Fruit fly (Drosophila melanogaster): ENCODE data around the gene Pka-R1.
A peak's percentile ranks its signal among the peaks of the same experiment; 100 is the strongest.

The Pka-R1 gene

dm6 chr3L:20815666-20816375, at the start of gene Pka-R1, which contains the start of gene CG3618:
TSS of gene Pka-R1 (plus strand) at chr3L:20816118.
TSS of gene CG3618 (minus strand) at chr3L:20816075.
- TF ChIP-seq Hr83 (GFP tag; optimal IDR thresholded peaks at IDR 0.05; ENCODE audit: poor library complexity, severe bottlenecking) (peak; percentile 14), GATAd (GFP tag; optimal IDR thresholded peaks at IDR 0.05) (no peak), rgr (GFP tag; optimal IDR thresholded peaks at IDR 0.05) (peak; percentile 51), psq (GFP tag; optimal IDR thresholded peaks at IDR 0.05) (peak; percentile 29)

dm6 chr3L:20767227-20767626, 48.7 kb upstream of the Pka-R1 start:
- TF ChIP-seq foxo (GFP tag; optimal IDR thresholded peaks at IDR 0.05) (no peak), Abd-B (GFP tag; optimal IDR thresholded peaks at IDR 0.05) (no peak), dmrt93B (GFP tag; optimal IDR thresholded peaks at IDR 0.05) (no peak), Dif (GFP tag; optimal IDR thresholded peaks at IDR 0.05; ENCODE audit: partially characterized antibody) (no peak), CrebA (GFP tag; optimal IDR thresholded peaks at IDR 0.05; ENCODE audit: borderline replicate concordance) (no peak), Hnf4 (GFP tag; optimal IDR thresholded peaks at IDR 0.05) (no peak), Myc (optimal IDR thresholded peaks at IDR 0.05) (no peak), pan (optimal IDR thresholded peaks at IDR 0.05) (no peak), ey (GFP tag; optimal IDR thresholded peaks at IDR 0.05) (no peak)

- no peak for TF ChIP-seq Abd-B (GFP tag; optimal IDR thresholded peaks at IDR 0.05)
- TF ChIP-seq sage (GFP tag; optimal IDR thresholded peaks at IDR 0.05): peak; percentile 5
Measured at dm6 chr3L:20769350-20769749, 46.6 kb upstream of the Pka-R1 start, which contains the start of the genes CG4074 and CG4186. TSS of gene CG4074 (minus strand) at chr3L:20769500. TSS of gene CG4186 (plus strand) at chr3L:20769586.

- no peak for TF ChIP-seq lola (GFP tag; optimal IDR thresholded peaks at IDR 0.05)
- TF ChIP-seq h (GFP tag; optimal IDR thresholded peaks at IDR 0.05): peak; percentile 52
- no peak for TF ChIP-seq tai (GFP tag; optimal IDR thresholded peaks at IDR 0.05)
- TF ChIP-seq Dfd (GFP tag; optimal IDR thresholded peaks at IDR 0.05): no peak
- no peak for TF ChIP-seq CG9705 (GFP tag; optimal IDR thresholded peaks at IDR 0.05)
- TF ChIP-seq fru (GFP tag; optimal IDR thresholded peaks at IDR 0.05): peak; percentile 38
- TF ChIP-seq jim (GFP tag; optimal IDR thresholded peaks at IDR 0.05): no peak
- TF ChIP-seq usp (GFP tag; optimal IDR thresholded peaks at IDR 0.05): no peak
- peak; percentile 47 for TF ChIP-seq rgr (GFP tag; optimal IDR thresholded peaks at IDR 0.05)
- TF ChIP-seq brk (GFP tag; optimal IDR thresholded peaks at IDR 0.05): peak; percentile 72
- TF ChIP-seq sage (GFP tag; optimal IDR thresholded peaks at IDR 0.05): peak; percentile 27
- no peak for TF ChIP-seq ey (GFP tag; optimal IDR thresholded peaks at IDR 0.05)
- peak; percentile 23 for TF ChIP-seq Hr83 (GFP tag; optimal IDR thresholded peaks at IDR 0.05; ENCODE audit: poor library complexity, severe bottlenecking)
- TF ChIP-seq dsf (GFP tag; optimal IDR thresholded peaks at IDR 0.05; ENCODE audit: borderline replicate concordance): no peak
- peak; percentile 54 for TF ChIP-seq OdsH (GFP tag; optimal IDR thresholded peaks at IDR 0.05)
- no peak for TF ChIP-seq Dif (GFP tag; optimal IDR thresholded peaks at IDR 0.05; ENCODE audit: partially characterized antibody)
- TF ChIP-seq woc (GFP tag; optimal IDR thresholded peaks at IDR 0.05): peak; percentile 31
- TF ChIP-seq Hr78 (GFP tag; optimal IDR thresholded peaks at IDR 0.05): no peak
- peak; percentile 58 for TF ChIP-seq Hnf4 (GFP tag; optimal IDR thresholded peaks at IDR 0.05)
- no peak for TF ChIP-seq HLH106 (tag; optimal IDR thresholded peaks at IDR 0.05)
- no peak for TF ChIP-seq Myc (optimal IDR thresholded peaks at IDR 0.05)
- peak; percentile 22 for TF ChIP-seq Jra (GFP tag; optimal IDR thresholded peaks at IDR 0.05)
- TF ChIP-seq CrebA (GFP tag; optimal IDR thresholded peaks at IDR 0.05; ENCODE audit: borderline replicate concordance): no peak
- TF ChIP-seq CG32264 (GFP tag; optimal IDR thresholded peaks at IDR 0.05): no peak
- TF ChIP-seq N (GFP tag; optimal IDR thresholded peaks at IDR 0.05): no peak
- TF ChIP-seq foxo (GFP tag; optimal IDR thresholded peaks at IDR 0.05): peak in 1 of 2 experiments; percentile 67
- no peak for TF ChIP-seq dl (GFP tag; optimal IDR thresholded peaks at IDR 0.05; ENCODE audit: insufficient read depth in 1 of 2, partially characterized antibody in 2 of 2)
- no peak for TF ChIP-seq GATAd (GFP tag; optimal IDR thresholded peaks at IDR 0.05)
- TF ChIP-seq Rel (GFP tag; optimal IDR thresholded peaks at IDR 0.05): no peak
- TF ChIP-seq Rel (tag; optimal IDR thresholded peaks at IDR 0.05): no peak
- TF ChIP-seq Abd-B (GFP tag; optimal IDR thresholded peaks at IDR 0.05): no peak
- TF ChIP-seq br (GFP tag; optimal IDR thresholded peaks at IDR 0.05): peak; percentile 6
- TF ChIP-seq dmrt93B (GFP tag; optimal IDR thresholded peaks at IDR 0.05): peak; percentile 13
- TF ChIP-seq Vsx2 (GFP tag; optimal IDR thresholded peaks at IDR 0.05; ENCODE audit: partially characterized antibody): no peak
- TF ChIP-seq psq (GFP tag; optimal IDR thresholded peaks at IDR 0.05): peak; percentile 57
- TF ChIP-seq sv (GFP tag; optimal IDR thresholded peaks at IDR 0.05): peak; percentile 35
Measured at dm6 chr3L:20771001-20771890, 44.7 kb upstream of the Pka-R1 start, which contains the start of the genes CG4042 and Pitslre. TSS of gene CG4042 (minus strand) at chr3L:20771507. TSS of gene Pitslre (plus strand) at chr3L:20771528.
